Worm (Caenorhabditis elegans) whole organism, L4 larva: ENCODE data around the gene phb-2.

Experiments used
- D1046.2 ChIP-seq: fragments of 200-800 bp; sonication (Bioruptor generic); IDR thresholded peaks from 2 replicates; pipeline ENCODE4 v1.3.6; 2022; ENCODE audit warnings: missing genetic modification characterization, missing compliant biosample characterization
- F26F4.8 ChIP-seq: fragments of 200-800 bp; sonication (Bioruptor generic); conservative IDR thresholded peaks from 2 replicates; pipeline ENCODE4 v1.3.6; 2022; ENCODE audit warnings: missing genetic modification characterization, missing compliant biosample characterization
- Y48G9A.11 ChIP-seq: fragments of 200-800 bp; sonication (Bioruptor generic); IDR thresholded peaks from 2 replicates; pipeline ENCODE4 v1.3.6; 2022; ENCODE audit warnings: missing genetic modification reagents, missing genetic modification characterization, missing compliant biosample characterization
- ZK546.5 ChIP-seq, 2 experiments: sonication (generic microtip); optimal IDR thresholded peaks; 2 replicates each; lab custom pipeline; 2017; ENCODE audit warnings: missing biosample characterization in 2 of 2, missing genetic modification characterization in 2 of 2
- aly-2 ChIP-seq: sonication (generic microtip); optimal IDR thresholded peaks from 2 replicates; lab custom pipeline; 2018; ENCODE audit warnings: missing biosample characterization, missing genetic modification characterization
- attf-4 ChIP-seq: sonication (generic microtip); optimal IDR thresholded peaks from 3 replicates; lab custom pipeline; 2017; ENCODE audit warnings: missing biosample characterization, missing genetic modification characterization
- ceh-20 ChIP-seq: fragments of 200-800 bp; sonication (Bioruptor generic); IDR thresholded peaks from 2 replicates; pipeline ENCODE4 v1.3.6; 2022; ENCODE audit warnings: missing genetic modification reagents, missing genetic modification characterization, missing compliant biosample characterization
- ceh-62 ChIP-seq: sonication (generic microtip); optimal IDR thresholded peaks from 2 replicates; lab custom pipeline; 2017; ENCODE audit warnings: missing biosample characterization, missing genetic modification characterization
- cey-2 ChIP-seq: sonication (generic microtip); optimal IDR thresholded peaks from 3 replicates; lab custom pipeline; 2017; ENCODE audit warnings: missing genetic modification characterization, mild to moderate bottlenecking, missing compliant biosample characterization, antibody characterized with exemption, borderline replicate concordance; ENCODE audit not compliant: insufficient read depth
- daf-16 ChIP-seq, 3 experiments: sonication (generic microtip); optimal IDR thresholded peaks; 2 replicates each; lab custom pipeline; 2016 to 2017; ENCODE audit warnings: missing genetic modification characterization in 3 of 3, missing genetic modification reagents in 3 of 3, mild to moderate bottlenecking in 2 of 3, missing compliant biosample characterization in 2 of 3, missing biosample characterization in 1 of 3, moderate library complexity in 1 of 3
- dmd-6 ChIP-seq: fragments of 200-800 bp; sonication (Bioruptor generic); IDR thresholded peaks from 2 replicates; pipeline ENCODE4 v1.3.6; 2022; ENCODE audit warnings: missing genetic modification reagents, missing genetic modification characterization, missing compliant biosample characterization
- dmd-8 ChIP-seq: fragments of 200-800 bp; sonication (Bioruptor generic); IDR thresholded peaks from 2 replicates; pipeline ENCODE4 v1.3.6; 2022; ENCODE audit warnings: missing genetic modification characterization, missing compliant biosample characterization
- dmd-9 ChIP-seq: fragments of 200-800 bp; sonication (Bioruptor generic); IDR thresholded peaks from 2 replicates; pipeline ENCODE4 v1.3.6; 2022; ENCODE audit warnings: missing genetic modification reagents, missing genetic modification characterization, missing compliant biosample characterization
- dve-1 ChIP-seq: sonication (generic microtip); optimal IDR thresholded peaks from 2 replicates; lab custom pipeline; 2017; ENCODE audit warnings: antibody characterized with exemption, mild to moderate bottlenecking, missing genetic modification characterization, missing compliant biosample characterization; ENCODE audit not compliant: insufficient read depth
- fkh-10 ChIP-seq: fragments of 150-350 bp; optimal IDR thresholded peaks from 2 replicates; lab custom pipeline; 2014; ENCODE audit warnings: missing biosample characterization, missing genetic modification reagents, missing genetic modification characterization
- hif-1 ChIP-seq, 2 experiments: sonication (generic microtip); optimal IDR thresholded peaks; 2 replicates each; lab custom pipeline; 2016 to 2017; ENCODE audit warnings: missing compliant biosample characterization in 2 of 2, missing genetic modification characterization in 2 of 2, missing genetic modification reagents in 2 of 2, missing genotype in 2 of 2, mild to moderate bottlenecking in 1 of 2
- hlh-11 ChIP-seq: fragments of 200-800 bp; sonication (Bioruptor generic); optimal IDR thresholded peaks from 2 replicates; lab custom pipeline; 2018; ENCODE audit warnings: mild to moderate bottlenecking, missing genetic modification characterization, missing compliant biosample characterization
- hlh-30 ChIP-seq: sonication (generic microtip); optimal IDR thresholded peaks from 2 replicates; lab custom pipeline; 2017; ENCODE audit warnings: antibody characterized with exemption, mild to moderate bottlenecking, missing genetic modification characterization, missing compliant biosample characterization; ENCODE audit not compliant: insufficient read depth
- lin-29 ChIP-seq: fragments of 200-800 bp; sonication (Bioruptor generic); IDR thresholded peaks from 2 replicates; pipeline ENCODE4 v1.3.6; 2022; ENCODE audit warnings: missing genetic modification reagents, missing genetic modification characterization, missing compliant biosample characterization
- mep-1 ChIP-seq: fragments of 150-350 bp; sonication (generic microtip); optimal IDR thresholded peaks from 3 replicates; lab custom pipeline; 2014; ENCODE audit warnings: missing biosample characterization, missing genetic modification characterization
- mes-2 ChIP-seq: sonication (generic microtip); optimal IDR thresholded peaks from 2 replicates; lab custom pipeline; 2016; ENCODE audit warnings: missing genotype, mild to moderate bottlenecking, missing genetic modification characterization, missing compliant biosample characterization; ENCODE audit not compliant: poor library complexity, severe bottlenecking
- nhr-237 ChIP-seq: sonication (generic microtip); optimal IDR thresholded peaks from 2 replicates; lab custom pipeline; 2017; ENCODE audit warnings: missing biosample characterization, missing genetic modification characterization
- nhr-28 ChIP-seq: fragments of 150-350 bp; optimal IDR thresholded peaks from 2 replicates; lab custom pipeline; 2014; ENCODE audit warnings: missing biosample characterization, missing genetic modification characterization
- nhr-6 ChIP-seq: fragments of 150-350 bp; optimal IDR thresholded peaks from 2 replicates; lab custom pipeline; 2014; ENCODE audit warnings: missing biosample characterization, missing genetic modification characterization
- nhr-76 ChIP-seq: fragments of 150-350 bp; optimal IDR thresholded peaks from 2 replicates; lab custom pipeline; 2014; ENCODE audit warnings: missing biosample characterization, missing genetic modification characterization
- nhr-77 ChIP-seq: fragments of 150-350 bp; optimal IDR thresholded peaks from 2 replicates; lab custom pipeline; 2014; ENCODE audit warnings: missing biosample characterization, missing genetic modification characterization
- pha-4 ChIP-seq, 2 experiments: fragments of 150-350 bp in 1 of 2; fragments of 200-800 bp in 1 of 2; sonication (Bioruptor generic) in 1 of 2; IDR thresholded peaks in 1 of 2; optimal IDR thresholded peaks in 1 of 2; 2 replicates each; pipeline versions ENCODE4 v1.3.6 to Lab custom; 2014 to 2022; ENCODE audit warnings: missing genetic modification characterization in 2 of 2, missing genetic modification reagents in 2 of 2, missing biosample characterization in 1 of 2, missing compliant biosample characterization in 1 of 2
- php-3 ChIP-seq: fragments of 200-800 bp; sonication (Bioruptor generic); IDR thresholded peaks from 2 replicates; pipeline ENCODE4 v1.3.6; 2022; ENCODE audit warnings: missing genetic modification reagents, missing genetic modification characterization, missing compliant biosample characterization
- pqm-1 ChIP-seq: sonication (generic microtip); optimal IDR thresholded peaks from 2 replicates; lab custom pipeline; 2017; ENCODE audit warnings: missing biosample characterization, missing genetic modification characterization
- spr-3 ChIP-seq: fragments of 200-800 bp; sonication (Bioruptor generic); optimal IDR thresholded peaks from 2 replicates; lab custom pipeline; 2018; ENCODE audit warnings: mild to moderate bottlenecking, missing genetic modification characterization, missing compliant biosample characterization
- tag-97 ChIP-seq: fragments of 200-800 bp; sonication (Bioruptor generic); IDR thresholded peaks from 2 replicates; pipeline ENCODE4 v1.3.6; 2022; ENCODE audit warnings: missing genetic modification characterization, missing compliant biosample characterization
- tra-1 ChIP-seq: fragments of 200-800 bp; sonication (Bioruptor generic); IDR thresholded peaks from 2 replicates; pipeline ENCODE4 v1.3.6; 2022; ENCODE audit warnings: missing genetic modification reagents, missing genetic modification characterization, missing compliant biosample characterization
- unc-130 ChIP-seq: sonication (generic microtip); optimal IDR thresholded peaks from 2 replicates; lab custom pipeline; 2016; ENCODE audit warnings: missing genetic modification reagents, missing genetic modification characterization, missing compliant biosample characterization
- zag-1 ChIP-seq: fragments of 150-350 bp; optimal IDR thresholded peaks from 2 replicates; lab custom pipeline; 2014; ENCODE audit warnings: missing biosample characterization, missing genetic modification characterization

Gene phb-2

DNA sequence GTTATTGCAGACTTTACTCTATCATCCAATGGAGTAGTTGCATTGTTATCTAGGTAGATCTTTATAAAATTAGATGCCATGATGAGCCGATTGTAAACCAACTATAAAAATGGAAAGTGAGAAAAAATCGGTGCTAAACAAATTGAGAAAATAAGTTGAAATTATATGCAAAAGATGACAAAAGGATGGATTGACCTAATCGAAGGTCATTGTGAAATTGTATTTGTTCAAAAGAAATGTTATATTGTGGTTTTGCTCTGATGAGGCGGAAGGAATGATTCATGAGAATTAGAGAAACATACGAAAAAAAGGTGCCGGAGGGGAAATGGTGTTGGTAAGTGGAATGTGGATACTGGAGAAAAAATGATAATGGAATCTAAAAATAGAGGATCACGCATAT, 29.8 kb downstream of the phb-2 start, which contains the start of gene scly-1:
Gene scly-1 (minus strand): TSS at position 101 of the 400 bp plus-strand sequence.
- no peak for TF ChIP-seq dmd-9 (GFP tag; lab: Robert Waterston, UW)
- no peak for TF ChIP-seq tra-1 (GFP tag; lab: Robert Waterston, UW)
- no peak for TF ChIP-seq dve-1 (tag; lab: Kevin White, UChicago)
- no peak for TF ChIP-seq zag-1 (tag; lab: Kevin White, UChicago)
- TF ChIP-seq nhr-237 (tag; lab: Kevin White, UChicago), result no peak
- TF ChIP-seq mep-1 (tag; lab: Kevin White, UChicago), result no peak
- no peak for TF ChIP-seq Y48G9A.11
- no peak for TF ChIP-seq nhr-76 (tag; lab: Kevin White, UChicago)
- no peak for TF ChIP-seq dmd-8
- TF ChIP-seq cey-2 (tag; lab: Kevin White, UChicago), result no peak
- no peak for TF ChIP-seq tag-97
- no peak for TF ChIP-seq lin-29 (GFP tag; lab: Robert Waterston, UW)
- no peak for TF ChIP-seq hif-1 (tag; optimal IDR thresholded peaks at IDR 0.05; lab: Kevin White, UChicago)
- no peak for TF ChIP-seq spr-3 (GFP tag; lab: Kevin White, UChicago)
- TF ChIP-seq ceh-62, result no peak
- TF ChIP-seq aly-2, result no peak
- TF ChIP-seq ZK546.5 (tag; optimal IDR thresholded peaks at IDR 0.05; lab: Kevin White, UChicago), result no peak
- TF ChIP-seq ceh-20, result no peak
- TF ChIP-seq attf-4 (tag; lab: Kevin White, UChicago), result no peak
- no peak for TF ChIP-seq pha-4 (GFP tag; IDR thresholded peaks at IDR 0.05; lab: Robert Waterston, UW)
- no peak for TF ChIP-seq pha-4 (tag; optimal IDR thresholded peaks at IDR 0.05; lab: Kevin White, UChicago)

DNA sequence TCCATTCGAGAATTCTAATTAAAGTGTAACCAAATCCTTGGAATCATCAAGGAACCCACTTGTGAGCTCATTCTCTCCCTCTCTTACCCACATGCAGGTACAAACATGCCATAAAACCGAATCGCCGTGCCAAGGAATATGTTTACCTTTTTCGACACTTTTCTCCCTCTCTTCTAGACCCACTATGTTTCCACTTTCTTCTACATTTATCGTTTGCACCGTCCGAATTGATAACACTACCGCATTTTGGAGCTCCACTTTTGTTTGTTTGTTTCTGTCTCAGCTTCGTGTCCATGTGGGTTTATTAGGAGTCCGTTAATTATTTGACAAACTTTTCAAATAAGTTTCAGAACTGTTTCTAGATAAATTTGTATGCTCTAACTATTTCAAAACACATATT, 30.7 kb downstream of the phb-2 start:
- peak; percentile 45 for TF ChIP-seq nhr-28
- TF ChIP-seq lin-29 (GFP tag; lab: Robert Waterston, UW), result no peak
- TF ChIP-seq nhr-6 (tag; lab: Kevin White, UChicago), result no peak
- peak; percentile 24; the same call in 1 of the 2 replicates for TF ChIP-seq php-3 (GFP tag; lab: Robert Waterston, UW)
- peak; percentile 59 for TF ChIP-seq pqm-1 (tag; lab: Kevin White, UChicago)
- TF ChIP-seq dve-1 (tag; lab: Kevin White, UChicago), result no peak
- TF ChIP-seq D1046.2, result no peak
- no peak for TF ChIP-seq mes-2 (tag; lab: Kevin White, UChicago)
- no peak for TF ChIP-seq unc-130 (GFP tag; lab: Kevin White, UChicago)
- TF ChIP-seq fkh-10 (GFP tag; lab: Kevin White, UChicago), result no peak
- no peak for TF ChIP-seq daf-16 (GFP tag; optimal IDR thresholded peaks at IDR 0.05; lab: Kevin White, UChicago)
- TF ChIP-seq daf-16 (tag; optimal IDR thresholded peaks at IDR 0.05; lab: Kevin White, UChicago), result peak; percentile 69
- TF ChIP-seq nhr-77 (tag; lab: Kevin White, UChicago), result peak; percentile 9

DNA sequence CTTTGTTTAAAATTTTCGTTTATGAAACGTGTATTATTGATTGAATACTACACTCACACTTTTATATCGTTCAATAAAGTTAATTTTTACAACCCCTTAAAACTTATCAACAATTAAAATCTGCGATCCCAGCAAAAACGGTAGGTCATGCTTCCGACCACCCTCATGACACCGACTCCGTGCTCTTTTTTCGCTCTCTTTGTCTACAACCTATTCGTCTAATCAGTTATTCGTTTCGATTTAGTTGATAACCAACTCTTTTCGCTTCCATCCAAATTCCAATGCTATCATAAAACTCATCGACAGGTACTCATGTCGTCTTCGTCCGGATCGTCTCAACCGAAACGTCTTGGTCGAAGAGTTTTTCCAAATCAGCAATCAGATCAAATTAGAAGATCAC, 31.9 kb downstream of the phb-2 start, which contains the start of gene F13H8.1:
Gene F13H8.1 (plus strand): TSS at position 311 of the 400 bp plus-strand sequence.
- TF ChIP-seq F26F4.8 (GFP tag; lab: Robert Waterston, UW) (no peak), dmd-8 (no peak), hlh-11 (tag; lab: Kevin White, UChicago) (peak; percentile 58), daf-16 (GFP tag; optimal IDR thresholded peaks at IDR 0.05; lab: Kevin White, UChicago) (no peak), daf-16 (tag; optimal IDR thresholded peaks at IDR 0.05; lab: Kevin White, UChicago) (peak; percentile 76), D1046.2 (no peak), dmd-6 (GFP tag; lab: Robert Waterston, UW) (peak; percentile 33; the same call in 1 of the 2 replicates), php-3 (GFP tag; lab: Robert Waterston, UW) (peak; percentile 64; the same call in 1 of the 2 replicates), nhr-77 (tag; lab: Kevin White, UChicago) (no peak), nhr-28 (peak; percentile 56), dve-1 (tag; lab: Kevin White, UChicago) (peak; percentile 64), pqm-1 (tag; lab: Kevin White, UChicago) (peak; percentile 63), hlh-30 (peak; percentile 52)
- TF ChIP-seq, all 104 proteins: peak for 8
